Fruit fly (Drosophila melanogaster) whole organism, embryonic: ENCODE results near the gene Desat2.

Source experiments
- Ada2b ChIP-seq: fragments of 200-800 bp; sonication (Bioruptor generic); IDR thresholded peaks from 2 replicates; pipeline ENCODE4 v1.3.6; 2022; ENCODE audit warnings: missing biosample characterization, missing genetic modification characterization
- Atf3 ChIP-seq: fragments of 200-800 bp; sonication (Bioruptor generic); optimal IDR thresholded peaks from 3 replicates; lab custom pipeline; 2016; ENCODE audit warnings: missing biosample characterization, missing genetic modification characterization
- Atf6 ChIP-seq: fragments of 200-800 bp; sonication (Bioruptor generic); IDR thresholded peaks from 2 replicates; pipeline ENCODE4 v1.3.6; 2022; ENCODE audit warnings: missing biosample characterization, missing genetic modification characterization
- B-H1 ChIP-seq: fragments of 200-800 bp; sonication (Bioruptor generic); IDR thresholded peaks from 3 replicates; pipeline ENCODE4 v1.3.6; 2022; ENCODE audit warnings: missing biosample characterization, missing genetic modification characterization
- Bgb ChIP-seq: fragments of 200-800 bp; sonication (Bioruptor generic); IDR thresholded peaks from 2 replicates; pipeline ENCODE4 v1.3.6; 2022; ENCODE audit warnings: missing biosample characterization, missing genetic modification characterization; ENCODE audit not compliant: partially characterized antibody
- CG1024 ChIP-seq: fragments of 200-800 bp; sonication (Bioruptor generic); IDR thresholded peaks from 2 replicates; pipeline ENCODE4 v1.3.6; 2022; ENCODE audit warnings: missing biosample characterization, missing genetic modification characterization
- CG10321 ChIP-seq: fragments of 200-800 bp; sonication (Bioruptor generic); IDR thresholded peaks from 2 replicates; pipeline ENCODE4 v1.3.6; 2022; ENCODE audit warnings: missing biosample characterization, missing genetic modification characterization
- CG10431 ChIP-seq: fragments of 200-800 bp; sonication (Bioruptor generic); optimal IDR thresholded peaks from 3 replicates; lab custom pipeline; 2018; ENCODE audit warnings: missing biosample characterization, mild to moderate bottlenecking, missing genetic modification characterization
- CG10565 ChIP-seq: fragments of 200-800 bp; sonication (Bioruptor generic); optimal IDR thresholded peaks from 3 replicates; lab custom pipeline; 2016; ENCODE audit warnings: missing biosample characterization, mild to moderate bottlenecking, missing genetic modification characterization
- CG11085 ChIP-seq: fragments of 200-800 bp; sonication (Bioruptor generic); IDR thresholded peaks from 2 replicates; pipeline ENCODE4 v1.3.6; 2022; ENCODE audit warnings: missing biosample characterization, missing genetic modification characterization
- CG11093 ChIP-seq: fragments of 200-800 bp; sonication (Bioruptor generic); IDR thresholded peaks from 3 replicates; pipeline ENCODE4 v1.3.6; 2022; ENCODE audit warnings: missing biosample characterization, missing genetic modification characterization
- CG14710 ChIP-seq: fragments of 200-800 bp; sonication (Bioruptor generic); optimal IDR thresholded peaks from 3 replicates; lab custom pipeline; 2019; ENCODE audit warnings: missing biosample characterization, mild to moderate bottlenecking, missing genetic modification characterization, moderate library complexity
- CG15479 ChIP-seq: fragments of 200-800 bp; sonication (Bioruptor generic); optimal IDR thresholded peaks from 3 replicates; lab custom pipeline; 2019; ENCODE audit warnings: missing biosample characterization, mild to moderate bottlenecking, missing genetic modification characterization, moderate library complexity
- CG17359 ChIP-seq: fragments of 200-800 bp; sonication (Bioruptor generic); optimal IDR thresholded peaks from 3 replicates; lab custom pipeline; 2018; ENCODE audit warnings: missing biosample characterization, mild to moderate bottlenecking, missing genetic modification characterization, moderate library complexity
- CG18011 ChIP-seq: fragments of 200-800 bp; sonication (Bioruptor generic); optimal IDR thresholded peaks from 2 replicates; lab custom pipeline; 2017; ENCODE audit warnings: missing biosample characterization, missing genetic modification characterization, mild to moderate bottlenecking, moderate library complexity, missing genotype
- CG2875 ChIP-seq: fragments of 200-800 bp; sonication (Bioruptor generic); optimal IDR thresholded peaks from 2 replicates; lab custom pipeline; 2017; ENCODE audit warnings: missing biosample characterization, mild to moderate bottlenecking, missing genetic modification characterization, missing genetic modification reagents
- CG4707 ChIP-seq: fragments of 200-800 bp; sonication (Bioruptor generic); optimal IDR thresholded peaks from 2 replicates; lab custom pipeline; 2018; ENCODE audit warnings: missing biosample characterization, mild to moderate bottlenecking, missing genetic modification characterization, moderate library complexity
- CG4854 ChIP-seq: fragments of 200-800 bp; sonication (Bioruptor generic); optimal IDR thresholded peaks from 2 replicates; lab custom pipeline; 2016; ENCODE audit warnings: missing biosample characterization, missing genetic modification characterization, inconsistent platforms
- CG9932 ChIP-seq: fragments of 200-800 bp; sonication (Bioruptor generic); IDR thresholded peaks from 2 replicates; pipeline ENCODE4 v1.3.6; 2022; ENCODE audit warnings: missing biosample characterization, missing genetic modification characterization
- Dbx ChIP-seq: fragments of 200-800 bp; sonication (Bioruptor generic); IDR thresholded peaks from 3 replicates; pipeline ENCODE4 v1.3.6; 2022; ENCODE audit warnings: missing biosample characterization, missing genetic modification characterization
- Dref ChIP-seq: fragments of 200-800 bp; sonication (Bioruptor generic); IDR thresholded peaks from 2 replicates; pipeline ENCODE4 v1.3.6; 2022; ENCODE audit warnings: missing biosample characterization, missing genetic modification characterization
- E2f1 ChIP-seq: fragments of 200-800 bp; sonication (Bioruptor generic); IDR thresholded peaks from 2 replicates; pipeline ENCODE4 v1.3.6; 2022; ENCODE audit warnings: missing biosample characterization, missing genetic modification characterization
- Mad ChIP-seq: fragments of 200-800 bp; sonication (Bioruptor generic); optimal IDR thresholded peaks from 2 replicates; lab custom pipeline; 2016; ENCODE audit warnings: missing biosample characterization, missing genetic modification characterization
- Meics ChIP-seq: fragments of 200-800 bp; sonication (Bioruptor generic); optimal IDR thresholded peaks from 2 replicates; lab custom pipeline; 2017; ENCODE audit warnings: missing biosample characterization, mild to moderate bottlenecking, missing genetic modification characterization
- Mrtf ChIP-seq: fragments of 200-800 bp; sonication (Bioruptor generic); IDR thresholded peaks from 3 replicates; pipeline ENCODE4 v1.3.6; 2022; ENCODE audit warnings: missing biosample characterization, missing genetic modification characterization
- Stat92E ChIP-seq, 3 experiments: fragments of >200 bp in 2 of 3; fragments of 200-800 bp in 1 of 3; sonication (Bioruptor generic) in 1 of 3; optimal IDR thresholded peaks; 2 replicates each; lab custom pipeline; 2017 to 2019; ENCODE audit warnings: missing biosample characterization in 3 of 3, missing genetic modification characterization in 3 of 3, mild to moderate bottlenecking in 1 of 3, moderate library complexity in 1 of 3
- Tbp ChIP-seq: fragments of >200 bp; optimal IDR thresholded peaks from 2 replicates; lab custom pipeline; 2018; ENCODE audit warnings: missing biosample characterization, missing genetic modification characterization
- YL-1 ChIP-seq: fragments of 200-800 bp; sonication (Bioruptor generic); optimal IDR thresholded peaks from 3 replicates; lab custom pipeline; 2017; ENCODE audit warnings: missing biosample characterization, mild to moderate bottlenecking, missing genetic modification characterization
- ara ChIP-seq: fragments of 200-800 bp; sonication (Bioruptor generic); IDR thresholded peaks from 2 replicates; pipeline ENCODE4 v1.3.6; 2022; ENCODE audit warnings: missing biosample characterization, missing genetic modification characterization
- az2 ChIP-seq: fragments of 200-800 bp; sonication (Bioruptor generic); optimal IDR thresholded peaks from 3 replicates; lab custom pipeline; 2016; ENCODE audit warnings: missing biosample characterization, missing genetic modification characterization
- btn ChIP-seq: fragments of 200-800 bp; sonication (Bioruptor generic); optimal IDR thresholded peaks from 2 replicates; lab custom pipeline; 2016; ENCODE audit warnings: missing biosample characterization, missing genetic modification characterization
- cg ChIP-seq: fragments of 200-800 bp; sonication (Bioruptor generic); optimal IDR thresholded peaks from 3 replicates; lab custom pipeline; 2019; ENCODE audit warnings: missing biosample characterization, mild to moderate bottlenecking, missing genetic modification characterization, moderate library complexity
- dpn ChIP-seq, 2 experiments: fragments of 200-800 bp; sonication (Bioruptor generic); optimal IDR thresholded peaks; 3 replicates each; lab custom pipeline; 2016; ENCODE audit warnings: missing biosample characterization in 2 of 2, missing genetic modification characterization in 2 of 2
- ewg ChIP-seq: fragments of 200-800 bp; sonication (Bioruptor generic); optimal IDR thresholded peaks from 3 replicates; lab custom pipeline; 2017; ENCODE audit warnings: mild to moderate bottlenecking, missing biosample characterization, missing genetic modification reagents, missing genetic modification characterization
- grau ChIP-seq: fragments of 200-800 bp; optimal IDR thresholded peaks from 3 replicates; lab custom pipeline; 2019; ENCODE audit warnings: missing biosample characterization, mild to moderate bottlenecking, missing genetic modification characterization, moderate library complexity
- grn ChIP-seq: fragments of 200-800 bp; sonication (Bioruptor generic); optimal IDR thresholded peaks from 3 replicates; lab custom pipeline; 2017; ENCODE audit warnings: missing biosample characterization, missing genetic modification characterization
- gro ChIP-seq: fragments of 200-800 bp; sonication (Bioruptor generic); optimal IDR thresholded peaks from 2 replicates; lab custom pipeline; 2016; ENCODE audit warnings: missing biosample characterization, missing genetic modification characterization
- gsb-n ChIP-seq: fragments of 200-800 bp; sonication (Bioruptor generic); optimal IDR thresholded peaks from 3 replicates; lab custom pipeline; 2018; ENCODE audit warnings: missing biosample characterization, mild to moderate bottlenecking, missing genetic modification characterization
- jumu ChIP-seq: fragments of 200-800 bp; sonication (Bioruptor generic); optimal IDR thresholded peaks from 3 replicates; lab custom pipeline; 2016; ENCODE audit warnings: missing biosample characterization, missing genetic modification characterization
- ken ChIP-seq: fragments of 200-800 bp; sonication (Bioruptor generic); IDR thresholded peaks from 3 replicates; pipeline ENCODE4 v1.3.6; 2022; ENCODE audit warnings: missing biosample characterization, missing genetic modification characterization
- lmd ChIP-seq: fragments of 200-800 bp; sonication (Bioruptor generic); IDR thresholded peaks from 2 replicates; pipeline ENCODE4 v1.3.6; 2022; ENCODE audit warnings: missing biosample characterization, missing genetic modification characterization
- oc ChIP-seq: fragments of 200-800 bp; sonication (Bioruptor generic); optimal IDR thresholded peaks from 2 replicates; lab custom pipeline; 2018; ENCODE audit warnings: missing biosample characterization, mild to moderate bottlenecking, missing genetic modification characterization, moderate library complexity
- onecut ChIP-seq: fragments of 200-800 bp; sonication (Bioruptor generic); IDR thresholded peaks from 2 replicates; pipeline ENCODE4 v1.3.6; 2022; ENCODE audit warnings: missing biosample characterization, missing genetic modification characterization
- p53 ChIP-seq: fragments of 200-800 bp; sonication (Bioruptor generic); optimal IDR thresholded peaks from 2 replicates; lab custom pipeline; 2016; ENCODE audit warnings: missing biosample characterization, missing genetic modification characterization
- psq ChIP-seq: fragments of 200-800 bp; sonication (Bioruptor generic); optimal IDR thresholded peaks from 2 replicates; lab custom pipeline; 2017; ENCODE audit warnings: missing biosample characterization, missing genetic modification characterization
- schlank ChIP-seq: fragments of 200-800 bp; sonication (Bioruptor generic); optimal IDR thresholded peaks from 2 replicates; lab custom pipeline; 2018; ENCODE audit warnings: missing biosample characterization, mild to moderate bottlenecking, missing genetic modification characterization
- ttk ChIP-seq: fragments of 200-800 bp; sonication (Bioruptor generic); IDR thresholded peaks from 2 replicates; pipeline ENCODE4 v2.1.2; 2022; ENCODE audit warnings: missing biosample characterization, missing genetic modification characterization
- twi ChIP-seq: fragments of 200-800 bp; optimal IDR thresholded peaks from 2 replicates; lab custom pipeline; 2019; ENCODE audit warnings: missing biosample characterization, mild to moderate bottlenecking, missing genetic modification characterization, moderate library complexity
- unc-4 ChIP-seq: fragments of 200-800 bp; sonication (Bioruptor generic); IDR thresholded peaks from 2 replicates; pipeline ENCODE4 v1.3.6; 2022; ENCODE audit warnings: missing biosample characterization, missing genetic modification characterization; ENCODE audit not compliant: partially characterized antibody
- vvl ChIP-seq: fragments of 200-800 bp; sonication (Bioruptor generic); IDR thresholded peaks from 2 replicates; pipeline ENCODE4 v1.3.6; 2022; ENCODE audit warnings: missing biosample characterization, missing genetic modification characterization
- wor ChIP-seq: fragments of 200-800 bp; sonication (Bioruptor generic); IDR thresholded peaks from 2 replicates; pipeline ENCODE4 v1.3.6; 2022; ENCODE audit warnings: missing biosample characterization, missing genetic modification characterization

The Desat2 gene

DNA sequence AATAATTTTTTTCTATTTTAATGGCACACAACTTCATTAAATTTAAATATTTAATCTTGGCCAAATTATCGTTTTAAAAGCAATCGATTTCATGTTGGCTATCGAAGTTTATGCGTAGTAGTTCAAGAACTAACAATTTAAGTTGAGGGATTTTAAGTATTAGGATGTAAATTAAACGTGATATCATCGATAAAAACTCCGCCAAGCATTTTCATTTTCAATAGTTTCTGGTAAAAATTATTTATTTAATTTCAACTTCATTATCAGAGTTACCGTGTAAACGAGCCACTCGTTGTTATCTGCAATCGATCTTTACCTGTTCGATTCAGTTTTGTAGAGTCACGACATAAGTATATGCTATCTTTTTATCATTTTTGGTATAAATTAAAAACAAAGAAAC is 33.1 kb upstream of the Desat2 start (continued):
- TF ChIP-seq dpn (GFP tag; optimal IDR thresholded peaks at IDR 0.05; lab: Kevin White, UChicago) = peak; percentile 94
- TF ChIP-seq Dbx (GFP tag; lab: Robert Waterston, UW) = peak; percentile 99
- TF ChIP-seq wor (GFP tag; lab: Robert Waterston, UW) = peak; percentile 92
- peak; percentile 93; the same call in 2 of the 3 replicates for TF ChIP-seq B-H1 (GFP tag; lab: Robert Waterston, UW)
- TF ChIP-seq CG9932 (GFP tag; lab: Robert Waterston, UW) = no peak; the same call in 1 of the 2 replicates
- peak; percentile 94 for TF ChIP-seq Mad (GFP tag; lab: Kevin White, UChicago)
- TF ChIP-seq Tbp (GFP tag; lab: Kevin White, UChicago) = no peak
- peak; percentile 99 for TF ChIP-seq Ada2b
- peak; percentile 99 for TF ChIP-seq Meics (GFP tag; lab: Kevin White, UChicago)
- peak; percentile 84 for TF ChIP-seq CG11093 (GFP tag; lab: Robert Waterston, UW)
- peak; percentile 97 for TF ChIP-seq onecut (GFP tag; lab: Robert Waterston, UW)
- peak; percentile 71 for TF ChIP-seq CG15479 (GFP tag; lab: Kevin White, UChicago)
- TF ChIP-seq grn = peak; percentile 98
- TF ChIP-seq CG14710 = peak; percentile 98
- TF ChIP-seq Bgb (GFP tag; lab: Robert Waterston, UW) = no peak
- peak; percentile 99 for TF ChIP-seq vvl (GFP tag; lab: Robert Waterston, UW)
- no peak for TF ChIP-seq cg (GFP tag; lab: Kevin White, UChicago)
- TF ChIP-seq CG10321 = peak; percentile 81
- TF ChIP-seq YL-1 (GFP tag; lab: Kevin White, UChicago) = peak; percentile 91
- TF ChIP-seq CG11085 = peak; percentile 88
- TF ChIP-seq unc-4 (GFP tag; lab: Robert Waterston, UW) = no peak
- peak; percentile 97 for TF ChIP-seq gro (GFP tag; lab: Kevin White, UChicago)
- TF ChIP-seq oc (tag; lab: Kevin White, UChicago) = peak; percentile 98
- TF ChIP-seq CG2875 (GFP tag; lab: Kevin White, UChicago) = peak; percentile 94
- peak; percentile 95 for TF ChIP-seq E2f1 (GFP tag; lab: Robert Waterston, UW)
- peak; percentile 88 for TF ChIP-seq jumu (GFP tag; lab: Kevin White, UChicago)
- peak; percentile 96 for TF ChIP-seq ken (GFP tag; lab: Robert Waterston, UW)
- TF ChIP-seq az2 (GFP tag; lab: Kevin White, UChicago) = peak; percentile 97
- peak; percentile 94 for TF ChIP-seq schlank (tag; lab: Kevin White, UChicago)
- peak; percentile 87 for TF ChIP-seq psq
- peak; percentile 98 for TF ChIP-seq CG10565
- TF ChIP-seq Mrtf (GFP tag; lab: Robert Waterston, UW) = peak; percentile 94
- peak; percentile 94 for TF ChIP-seq CG4707
- TF ChIP-seq Dref (GFP tag; lab: Robert Waterston, UW) = peak; percentile 52
- peak; percentile 97 for TF ChIP-seq CG1024 (GFP tag; lab: Robert Waterston, UW)
- peak; percentile 98 for TF ChIP-seq gsb-n
- peak; percentile 96 for TF ChIP-seq Atf6 (GFP tag; lab: Robert Waterston, UW)
- TF ChIP-seq p53 = peak; percentile 80
- peak; percentile 93 for TF ChIP-seq CG10431 (GFP tag; lab: Kevin White, UChicago)
- TF ChIP-seq ttk (GFP tag; lab: Robert Waterston, UW) = peak; percentile 93
- TF ChIP-seq Atf3 (GFP tag; lab: Kevin White, UChicago) = peak; percentile 92
- peak; percentile 98 for TF ChIP-seq btn
- peak in 1 of 3 experiments; percentile 95 for TF ChIP-seq Stat92E (GFP tag; optimal IDR thresholded peaks at IDR 0.05; lab: Kevin White, UChicago)
- peak; percentile 99 for TF ChIP-seq ara (GFP tag; lab: Robert Waterston, UW)
- peak; percentile 90 for TF ChIP-seq ewg (GFP tag; lab: Kevin White, UChicago)
- peak; percentile 98 for TF ChIP-seq CG17359 (tag; lab: Kevin White, UChicago)
- peak; percentile 97 for TF ChIP-seq twi (tag; lab: Kevin White, UChicago)
- peak; percentile 99 for TF ChIP-seq CG4854 (GFP tag; lab: Kevin White, UChicago)
- peak; percentile 98 for TF ChIP-seq grau (tag; lab: Kevin White, UChicago)
- peak; percentile 84 for TF ChIP-seq CG18011
- peak; percentile 94 for TF ChIP-seq lmd (GFP tag; lab: Robert Waterston, UW)
